Worm (Caenorhabditis elegans) whole organism, young adult: ENCODE data around the gene srsx-6.

ENCODE experiments used
- B0019.2 ChIP-seq: fragments of 200-800 bp; sonication (Bioruptor generic); conservative IDR thresholded peaks from 2 replicates; pipeline ENCODE4 v1.3.6; 2022; ENCODE audit warnings: missing genetic modification reagents, missing genetic modification characterization, missing compliant biosample characterization
- C06A6.2 ChIP-seq: fragments of 200-800 bp; sonication (Bioruptor generic); conservative IDR thresholded peaks from 2 replicates; pipeline ENCODE4 v1.3.6; 2022; ENCODE audit warnings: missing genetic modification characterization, missing compliant biosample characterization
- C17E4.6 ChIP-seq: fragments of 200-800 bp; sonication (Bioruptor generic); IDR thresholded peaks from 2 replicates; pipeline ENCODE4 v1.3.6; 2022; ENCODE audit warnings: missing genetic modification reagents, missing genetic modification characterization, missing compliant biosample characterization
- F37B4.10 ChIP-seq: fragments of 200-800 bp; sonication (Bioruptor generic); IDR thresholded peaks from 2 replicates; pipeline ENCODE4 v1.3.6; 2022; ENCODE audit warnings: missing genetic modification characterization, missing compliant biosample characterization
- F49E8.2 ChIP-seq: sonication (generic microtip); optimal IDR thresholded peaks from 3 replicates; lab custom pipeline; 2017; ENCODE audit warnings: missing genetic modification characterization, mild to moderate bottlenecking, missing compliant biosample characterization, antibody characterized with exemption, moderate library complexity; ENCODE audit not compliant: insufficient read depth
- F57C9.4 ChIP-seq: sonication (generic microtip); optimal IDR thresholded peaks from 2 replicates; lab custom pipeline; 2017; ENCODE audit warnings: mild to moderate bottlenecking, missing genetic modification characterization, missing compliant biosample characterization
- T26A5.8 ChIP-seq: sonication (generic microtip); optimal IDR thresholded peaks from 2 replicates; lab custom pipeline; 2016; ENCODE audit warnings: missing genetic modification characterization, missing compliant biosample characterization
- Y53F4B.3 ChIP-seq: fragments of 200-800 bp; sonication (Bioruptor generic); IDR thresholded peaks from 2 replicates; pipeline ENCODE4 v1.3.6; 2022; ENCODE audit warnings: missing genetic modification reagents, missing genetic modification characterization, missing compliant biosample characterization
- Y95B8A.8 ChIP-seq: fragments of 200-800 bp; sonication (Bioruptor generic); IDR thresholded peaks from 2 replicates; pipeline ENCODE4 v1.3.6; 2022; ENCODE audit warnings: missing genetic modification reagents, missing genetic modification characterization, missing compliant biosample characterization
- aptf-3 ChIP-seq: fragments of 200-800 bp; sonication (Bioruptor generic); IDR thresholded peaks from 2 replicates; pipeline ENCODE4 v1.3.6; 2022; ENCODE audit warnings: missing genetic modification characterization, missing compliant biosample characterization
- attf-5 ChIP-seq: fragments of 200-800 bp; sonication (Bioruptor generic); optimal IDR thresholded peaks from 2 replicates; lab custom pipeline; 2018; ENCODE audit warnings: mild to moderate bottlenecking, missing genetic modification characterization, missing compliant biosample characterization
- cebp-2 ChIP-seq: fragments of 200-800 bp; sonication (Bioruptor generic); IDR thresholded peaks from 2 replicates; pipeline ENCODE4 v1.3.6; 2022; ENCODE audit warnings: missing genetic modification characterization, missing compliant biosample characterization
- ceh-27 ChIP-seq: fragments of 200-800 bp; sonication (Bioruptor generic); optimal IDR thresholded peaks from 2 replicates; lab custom pipeline; 2018; ENCODE audit warnings: mild to moderate bottlenecking, missing genetic modification characterization, moderate library complexity, missing compliant biosample characterization
- ceh-40 ChIP-seq: fragments of 200-800 bp; sonication (Bioruptor generic); IDR thresholded peaks from 2 replicates; pipeline ENCODE4 v1.3.6; 2022; ENCODE audit warnings: missing genetic modification characterization, missing compliant biosample characterization
- dox-1 ChIP-seq: fragments of 200-800 bp; sonication (Bioruptor generic); IDR thresholded peaks from 2 replicates; pipeline ENCODE4 v1.3.6; 2022; ENCODE audit warnings: missing genetic modification reagents, missing genetic modification characterization, missing compliant biosample characterization
- fkh-3 ChIP-seq: sonication (generic microtip); optimal IDR thresholded peaks from 2 replicates; lab custom pipeline; 2016; ENCODE audit warnings: mild to moderate bottlenecking, missing genetic modification characterization, missing compliant biosample characterization
- gei-17 ChIP-seq: fragments of 200-800 bp; sonication (Bioruptor generic); optimal IDR thresholded peaks from 2 replicates; lab custom pipeline; 2018; ENCODE audit warnings: mild to moderate bottlenecking, missing genetic modification characterization, missing compliant biosample characterization
- hlh-12 ChIP-seq: sonication (generic microtip); optimal IDR thresholded peaks from 2 replicates; lab custom pipeline; 2016; ENCODE audit warnings: missing genetic modification characterization, missing compliant biosample characterization
- hlh-26 ChIP-seq: fragments of 200-800 bp; sonication (Bioruptor generic); conservative IDR thresholded peaks from 2 replicates; pipeline ENCODE4 v1.3.6; 2022; ENCODE audit warnings: missing genetic modification reagents, missing genetic modification characterization, missing compliant biosample characterization
- hmg-1.2 ChIP-seq: fragments of 200-800 bp; sonication (Bioruptor generic); IDR thresholded peaks from 2 replicates; pipeline ENCODE4 v1.3.6; 2022; ENCODE audit warnings: missing genetic modification reagents, missing genetic modification characterization, missing compliant biosample characterization
- hsf-1 ChIP-seq: fragments of 200-800 bp; sonication (Bioruptor generic); IDR thresholded peaks from 2 replicates; pipeline ENCODE4 v1.3.6; 2022; ENCODE audit warnings: missing genetic modification reagents, missing genetic modification characterization, missing compliant biosample characterization
- lin-35 ChIP-seq, 3 experiments: fragments of 150-350 bp in 2 of 3; sonication (generic microtip) in 1 of 3; optimal IDR thresholded peaks; 2 replicates each; lab custom pipeline; 2014 to 2018; ENCODE audit warnings: missing biosample characterization in 3 of 3, missing genetic modification characterization in 3 of 3, missing genetic modification reagents in 3 of 3
- madf-6 ChIP-seq: fragments of 200-800 bp; sonication (Bioruptor generic); IDR thresholded peaks from 2 replicates; pipeline ENCODE4 v1.3.6; 2022; ENCODE audit warnings: missing genetic modification reagents, missing genetic modification characterization, missing compliant biosample characterization
- mel-28 ChIP-seq: sonication (generic microtip); optimal IDR thresholded peaks from 2 replicates; lab custom pipeline; 2016; ENCODE audit warnings: borderline replicate concordance, mild to moderate bottlenecking, missing genetic modification characterization, missing compliant biosample characterization
- nfya-2 ChIP-seq: fragments of 200-800 bp; sonication (Bioruptor generic); IDR thresholded peaks from 2 replicates; pipeline ENCODE4 v1.3.6; 2022; ENCODE audit warnings: missing genetic modification reagents, missing genetic modification characterization, missing compliant biosample characterization
- nfyb-1 ChIP-seq: fragments of 200-800 bp; sonication (Bioruptor generic); IDR thresholded peaks from 2 replicates; pipeline ENCODE4 v1.3.6; 2022; ENCODE audit warnings: missing genetic modification reagents, missing genetic modification characterization, missing compliant biosample characterization
- nhr-80 ChIP-seq: sonication (generic microtip); optimal IDR thresholded peaks from 2 replicates; lab custom pipeline; 2016; ENCODE audit warnings: missing genetic modification characterization, missing compliant biosample characterization
- nhr-90 ChIP-seq: sonication (generic microtip); optimal IDR thresholded peaks from 2 replicates; lab custom pipeline; 2016; ENCODE audit warnings: missing genotype, mild to moderate bottlenecking, missing genetic modification characterization, missing compliant biosample characterization
- pha-4 ChIP-seq: fragments of 150-350 bp; sonication (generic microtip); optimal IDR thresholded peaks from 2 replicates; lab custom pipeline; 2014; ENCODE audit warnings: missing biosample characterization, missing genetic modification reagents, missing genetic modification characterization
- snpc-3.4 ChIP-seq: sonication (generic microtip); optimal IDR thresholded peaks from 2 replicates; lab custom pipeline; 2017; ENCODE audit warnings: missing genetic modification characterization, mild to moderate bottlenecking, missing compliant biosample characterization, antibody characterized with exemption, moderate library complexity, missing genotype, missing genetic modification reagents
- snpc-4 ChIP-seq, 5 experiments: fragments of 150-350 bp in 1 of 5; sonication (generic microtip) in 4 of 5; optimal IDR thresholded peaks; 2 replicates each; lab custom pipeline; 2014 to 2018; ENCODE audit warnings: missing genetic modification characterization in 5 of 5, missing biosample characterization in 3 of 5, antibody characterized with exemption in 2 of 5, mild to moderate bottlenecking in 2 of 5, missing compliant biosample characterization in 2 of 5, missing genotype in 2 of 5, moderate library complexity in 2 of 5, missing genetic modification reagents in 1 of 5
- unc-130 ChIP-seq: sonication (generic microtip); optimal IDR thresholded peaks from 2 replicates; lab custom pipeline; 2016; ENCODE audit warnings: missing genetic modification reagents, missing genetic modification characterization, missing compliant biosample characterization
- zfh-2 ChIP-seq: fragments of 200-800 bp; sonication (Bioruptor generic); conservative IDR thresholded peaks from 2 replicates; pipeline ENCODE4 v1.3.6; 2022; ENCODE audit warnings: missing genetic modification reagents, missing genetic modification characterization, missing compliant biosample characterization
- zim-3 ChIP-seq: sonication (generic microtip); optimal IDR thresholded peaks from 2 replicates; lab custom pipeline; 2017; ENCODE audit warnings: mild to moderate bottlenecking, missing genetic modification characterization, moderate library complexity, missing compliant biosample characterization

The srsx-6 gene

DNA sequence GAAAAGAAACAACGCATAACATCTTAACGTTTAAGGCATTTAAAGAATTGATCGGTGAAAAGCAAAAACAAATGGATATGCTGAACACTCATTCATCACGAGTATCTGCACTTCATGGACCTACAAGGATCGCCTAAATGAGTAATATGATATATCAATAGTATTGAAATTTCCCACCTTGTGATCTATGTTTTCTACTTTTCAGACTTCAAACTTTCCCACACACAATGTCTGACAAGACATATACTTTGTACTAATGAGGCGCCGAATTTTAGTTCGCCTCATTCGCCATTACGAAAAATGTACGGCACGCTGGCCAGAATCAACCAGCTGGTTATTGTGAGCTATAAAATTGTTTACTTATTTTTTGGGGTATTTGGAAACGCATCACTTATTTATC is at the start of gene srsx-6:
srsx-6 (plus strand) TSS at position 301 of the 400 bp plus-strand sequence.
- TF ChIP-seq hmg-1.2 (GFP tag; lab: Robert Waterston, UW) (no peak), hlh-12 (no peak), pha-4 (no peak), B0019.2 (GFP tag; lab: Robert Waterston, UW) (no peak), Y53F4B.3 (GFP tag; lab: Robert Waterston, UW) (no peak), ceh-40 (GFP tag; lab: Robert Waterston, UW) (no peak), cebp-2 (GFP tag; lab: Robert Waterston, UW) (no peak), lin-35 (GFP tag; optimal IDR thresholded peaks at IDR 0.05; lab: Kevin White, UChicago) (no peak), attf-5 (GFP tag; lab: Kevin White, UChicago) (no peak), nhr-90 (no peak)

ce11 chrV:7878411-7878964 is 48.4 kb upstream of the srsx-6 start, which contains the start of gene F40A3.2:
F40A3.2 (plus strand) TSS chrV:7878914.
- no peak for TF ChIP-seq fkh-3
- peak; percentile 41; the same call in 1 of the 2 replicates for TF ChIP-seq hsf-1 (GFP tag; lab: Robert Waterston, UW)

- no peak for TF ChIP-seq snpc-3.4 (tag; lab: Kevin White, UChicago)
Measured at ce11 chrV:7884441-7884840, 42.4 kb upstream of the srsx-6 start.

DNA sequence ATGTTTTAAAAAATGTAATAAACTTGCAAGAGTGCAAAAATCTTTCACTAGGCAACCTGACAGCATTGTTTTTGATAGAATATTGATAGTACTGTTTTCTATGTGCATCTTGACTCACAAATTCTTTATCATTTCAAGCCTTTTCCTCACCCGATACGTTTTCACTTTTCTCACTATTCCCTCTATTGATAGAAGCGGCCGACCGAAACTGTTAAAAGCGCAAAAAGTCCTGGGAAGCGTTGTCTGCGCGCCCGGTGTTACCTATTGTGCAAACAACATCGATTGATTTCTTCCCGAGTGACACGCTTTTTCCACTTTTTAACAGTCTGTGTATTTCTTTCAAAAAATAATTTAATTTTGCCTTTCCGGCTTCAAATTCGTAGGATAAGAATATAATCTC is 38.8 kb upstream of the srsx-6 start:
- TF ChIP-seq C17E4.6 (GFP tag; lab: Robert Waterston, UW) (no peak), F57C9.4 (tag; lab: Kevin White, UChicago) (no peak), nfyb-1 (GFP tag; lab: Robert Waterston, UW) (no peak), zfh-2 (GFP tag; lab: Robert Waterston, UW) (no peak), F37B4.10 (GFP tag; lab: Robert Waterston, UW) (no peak), Y95B8A.8 (GFP tag; lab: Robert Waterston, UW) (no peak), gei-17 (GFP tag; lab: Kevin White, UChicago) (no peak), nhr-80 (peak; percentile 80), aptf-3 (GFP tag; lab: Robert Waterston, UW) (no peak), F49E8.2 (no peak), unc-130 (no peak), hlh-26 (no peak), dox-1 (GFP tag; lab: Robert Waterston, UW) (peak; percentile 67; the same call in 1 of the 2 replicates), ceh-27 (GFP tag; lab: Kevin White, UChicago) (no peak), T26A5.8 (tag; lab: Kevin White, UChicago) (no peak), madf-6 (GFP tag; lab: Robert Waterston, UW) (no peak), snpc-3.4 (tag; lab: Kevin White, UChicago) (no peak), snpc-4 (GFP tag; optimal IDR thresholded peaks at IDR 0.05; lab: Kevin White, UChicago) (no peak), snpc-4 (tag; optimal IDR thresholded peaks at IDR 0.05; lab: Kevin White, UChicago) (peak in 3 of 4 experiments; percentile 34 to 81 (median 49))

- TF ChIP-seq C06A6.2 (no peak), zim-3 (tag; lab: Kevin White, UChicago) (no peak), nfya-2 (GFP tag; lab: Robert Waterston, UW) (no peak), mel-28 (tag; lab: Kevin White, UChicago) (no peak), hsf-1 (GFP tag; lab: Robert Waterston, UW) (no peak)
Measured at ce11 chrV:7891230-7891629, 35.7 kb upstream of the srsx-6 start, which contains the start of gene F40A3.1. F40A3.1 (plus strand) TSS chrV:7891530.
